Fruit fly (Drosophila melanogaster) whole organism, wandering third instar larva: ENCODE measurements around the gene Sugb.

Experiments
- Dfd ChIP-seq: fragments of >200 bp; optimal IDR thresholded peaks from 2 replicates; lab custom pipeline; 2017; ENCODE audit warnings: missing biosample characterization, missing genetic modification characterization
- fru ChIP-seq: fragments of 200-800 bp; sonication (Bioruptor generic); optimal IDR thresholded peaks from 3 replicates; lab custom pipeline; 2016; ENCODE audit warnings: missing biosample characterization, mild to moderate bottlenecking, missing genetic modification characterization
- h ChIP-seq: fragments of 200-800 bp; sonication (Bioruptor generic); optimal IDR thresholded peaks from 3 replicates; lab custom pipeline; 2016; ENCODE audit warnings: missing biosample characterization, mild to moderate bottlenecking, missing genetic modification characterization
- pan ChIP-seq: fragments of >200 bp; optimal IDR thresholded peaks from 2 replicates; lab custom pipeline; 2017
- psq ChIP-seq: fragments of 200-800 bp; sonication (Bioruptor generic); optimal IDR thresholded peaks from 3 replicates; lab custom pipeline; 2017; ENCODE audit warnings: missing biosample characterization, mild to moderate bottlenecking, missing genetic modification characterization, moderate library complexity
- usp ChIP-seq: fragments of >200 bp; optimal IDR thresholded peaks from 2 replicates; lab custom pipeline; 2017; ENCODE audit warnings: missing biosample characterization, missing genetic modification characterization

- no peak for TF ChIP-seq Dfd (GFP tag; lab: Kevin White, UChicago)
- TF ChIP-seq h (GFP tag; lab: Kevin White, UChicago): no peak
- TF ChIP-seq usp: no peak
- no peak for TF ChIP-seq pan (lab: Kevin White, UChicago)
- TF ChIP-seq psq (GFP tag; lab: Kevin White, UChicago): no peak
- no peak for TF ChIP-seq fru (GFP tag; lab: Kevin White, UChicago)
Observed at dm6 chr3L:11695063-11695462, 11.3 kb downstream of the Sugb start.
